Worm (Caenorhabditis elegans): ENCODE measurements around the gene aat-8.

aat-8 gene

DNA sequence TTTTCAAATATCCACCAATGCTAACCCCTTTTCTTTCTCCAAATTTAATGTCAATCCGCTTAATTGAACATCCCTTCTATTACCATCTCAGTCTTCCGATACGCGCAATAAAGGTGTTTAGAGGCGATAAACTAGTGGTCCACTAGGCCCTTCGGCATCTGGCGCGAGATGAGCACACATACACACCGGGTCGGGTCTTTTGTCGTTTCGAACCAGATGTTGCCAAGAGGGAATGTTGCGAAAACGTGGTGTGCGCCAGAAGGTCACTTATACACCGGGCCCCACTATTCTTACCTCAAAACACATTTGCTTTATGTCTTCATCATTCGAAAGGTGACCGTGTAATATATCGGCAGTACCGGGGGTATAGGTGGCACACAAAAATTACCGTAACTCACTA is 20.8 kb downstream of the aat-8 start:
- TF ChIP-seq zip-5 (tag; optimal IDR thresholded peaks at IDR 0.05), result no peak
- TF ChIP-seq hlh-8 (tag; optimal IDR thresholded peaks at IDR 0.05), result peak; percentile 81
- TF ChIP-seq unc-3 (GFP tag; conservative IDR thresholded peaks at IDR 0.05), result no peak
- TF ChIP-seq unc-3 (tag; optimal IDR thresholded peaks at IDR 0.05), result no peak

DNA sequence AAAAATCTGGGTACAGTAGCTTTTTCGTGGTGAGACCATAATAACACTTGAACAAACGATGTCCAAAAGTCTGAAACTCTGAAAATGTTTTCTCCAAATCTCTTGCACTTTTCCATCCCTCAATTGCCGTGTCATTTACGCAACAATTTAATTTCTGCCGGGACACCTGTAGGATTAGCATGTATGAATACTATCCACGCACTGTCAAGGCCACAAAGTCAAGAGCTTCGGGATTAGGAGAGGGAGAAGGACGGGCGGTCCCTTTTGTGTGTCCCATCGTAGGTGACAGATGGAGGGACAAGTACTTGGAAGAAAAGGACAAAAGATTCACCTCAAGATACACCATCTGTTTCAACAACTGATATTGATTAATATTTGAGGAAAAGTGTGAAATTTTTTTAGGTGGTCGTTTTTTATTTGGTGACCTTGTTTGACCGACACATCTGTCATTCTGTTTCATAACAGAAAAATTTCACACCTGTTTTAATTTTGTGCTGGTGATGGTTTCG is 21.8 kb downstream of the aat-8 start:
- TF ChIP-seq pha-4 (tag; optimal IDR thresholded peaks at IDR 0.05) (no peak), ceh-18 (tag; optimal IDR thresholded peaks at IDR 0.05) (no peak), hlh-6 (tag; optimal IDR thresholded peaks at IDR 0.05) (no peak), unc-86 (tag; optimal IDR thresholded peaks at IDR 0.05) (no peak)

DNA sequence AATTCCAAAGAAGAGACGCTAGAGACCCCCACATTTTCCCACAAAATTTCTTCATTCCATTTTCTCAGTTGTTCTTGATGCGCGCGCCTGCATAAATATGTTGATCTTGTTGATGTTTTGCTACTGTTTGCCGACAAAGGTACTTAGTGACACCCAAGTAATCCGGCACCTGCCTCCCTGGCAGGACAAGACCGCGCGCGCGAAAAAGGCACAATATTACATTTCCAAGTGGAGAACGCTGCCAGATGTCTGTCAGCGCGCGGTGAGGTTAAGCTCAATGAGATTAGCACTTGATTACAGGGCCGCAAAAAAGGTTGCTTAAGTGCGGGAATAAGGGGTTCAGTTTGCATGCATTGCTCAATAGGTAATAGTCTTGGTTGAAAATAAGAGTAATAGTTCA is 23.2 kb downstream of the aat-8 start:
- TF ChIP-seq ceh-2 (tag; optimal IDR thresholded peaks at IDR 0.05) (no peak), unc-42 (tag; optimal IDR thresholded peaks at IDR 0.05) (peak; percentile 3), pat-9 (tag; optimal IDR thresholded peaks at IDR 0.05) (no peak)

DNA sequence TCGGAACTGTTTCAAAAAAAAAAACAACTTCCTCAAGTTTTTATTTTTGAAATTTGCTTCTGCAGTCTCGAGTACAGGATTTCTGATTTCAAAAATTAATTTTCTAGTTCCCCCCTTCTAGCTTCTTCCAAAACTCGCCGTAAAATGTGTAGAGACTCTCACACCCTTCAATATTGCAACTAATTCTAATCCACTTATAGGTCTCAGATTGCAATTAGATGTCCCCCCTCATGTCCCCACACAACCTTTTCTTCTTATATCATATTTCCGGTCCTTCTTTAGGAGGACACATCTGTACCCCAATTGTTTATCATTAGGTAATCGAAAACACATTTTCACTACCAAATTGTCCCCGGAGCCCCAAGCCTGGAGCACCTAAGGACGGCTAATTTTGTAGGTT is 24.4 kb downstream of the aat-8 start:
- TF ChIP-seq unc-42 (tag; optimal IDR thresholded peaks at IDR 0.05) (peak; percentile 71), mec-3 (tag; optimal IDR thresholded peaks at IDR 0.05; ENCODE audit: borderline replicate concordance) (no peak)

DNA sequence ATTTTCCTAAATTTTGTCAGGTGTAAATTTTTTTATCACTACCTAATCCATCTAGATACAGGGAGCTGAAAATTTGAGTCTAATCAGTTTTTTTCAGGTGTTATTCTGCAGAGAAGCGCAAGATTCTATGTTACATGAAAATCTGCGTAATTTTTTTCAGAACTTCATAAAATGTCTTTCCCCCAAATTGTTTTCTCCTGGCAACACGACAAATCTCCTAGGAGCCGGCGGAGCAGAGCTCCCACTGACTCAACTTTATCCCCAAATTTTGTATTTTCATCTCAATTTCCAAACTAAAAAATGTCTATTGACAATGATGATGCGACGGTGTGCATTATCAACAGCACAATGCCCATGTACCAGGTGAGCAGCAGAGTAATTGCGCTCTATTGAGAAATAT is 25.4 kb downstream of the aat-8 start, which contains the start of gene F28F9.2:
Gene F28F9.2 (plus strand): TSS at position 301 of the 400 bp plus-strand sequence.
- no peak for TF ChIP-seq syd-9 (tag; optimal IDR thresholded peaks at IDR 0.05)
- no peak for TF ChIP-seq fax-1 (tag; optimal IDR thresholded peaks at IDR 0.05)
- TF ChIP-seq sox-4 (tag; optimal IDR thresholded peaks at IDR 0.05), result no peak
- no peak for TF ChIP-seq K02D7.2 (tag; optimal IDR thresholded peaks at IDR 0.05)
- TF ChIP-seq lin-11 (tag; optimal IDR thresholded peaks at IDR 0.05), result no peak
- no peak for TF ChIP-seq pha-4 (tag; optimal IDR thresholded peaks at IDR 0.05)
- TF ChIP-seq ztf-16 (tag; optimal IDR thresholded peaks at IDR 0.05), result no peak
- no peak for TF ChIP-seq pros-1 (tag; optimal IDR thresholded peaks at IDR 0.05)
- no peak for TF ChIP-seq hlh-15 (tag; optimal IDR thresholded peaks at IDR 0.05)
- no peak for TF ChIP-seq nhr-232 (tag; optimal IDR thresholded peaks at IDR 0.05)
- no peak for TF ChIP-seq ceh-18 (tag; optimal IDR thresholded peaks at IDR 0.05)
- no peak for TF ChIP-seq pax-1 (tag; optimal IDR thresholded peaks at IDR 0.05)
- no peak for TF ChIP-seq pha-2 (tag; optimal IDR thresholded peaks at IDR 0.05)

DNA sequence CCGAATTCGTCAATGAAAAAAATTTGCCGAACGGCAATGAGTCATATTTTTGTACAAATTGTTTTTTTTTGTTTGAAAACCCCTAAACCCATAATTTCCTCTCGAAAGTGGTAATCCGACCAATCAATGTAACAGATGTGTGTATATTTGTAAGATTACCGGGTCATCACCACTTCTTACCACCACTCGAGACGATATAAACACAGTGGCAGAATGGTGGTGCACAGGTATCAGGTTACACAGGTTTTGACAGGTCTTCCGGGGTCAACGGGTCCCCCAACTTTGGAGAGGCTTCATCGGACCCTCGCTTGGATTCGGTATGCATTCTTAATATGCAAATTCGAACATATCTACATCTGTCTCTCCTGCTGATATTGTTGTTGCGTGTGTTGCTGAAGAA is 26.2 kb downstream of the aat-8 start:
- TF ChIP-seq ceh-34 (tag; optimal IDR thresholded peaks at IDR 0.05) (peak; percentile 92), pax-1 (tag; optimal IDR thresholded peaks at IDR 0.05) (no peak)

DNA sequence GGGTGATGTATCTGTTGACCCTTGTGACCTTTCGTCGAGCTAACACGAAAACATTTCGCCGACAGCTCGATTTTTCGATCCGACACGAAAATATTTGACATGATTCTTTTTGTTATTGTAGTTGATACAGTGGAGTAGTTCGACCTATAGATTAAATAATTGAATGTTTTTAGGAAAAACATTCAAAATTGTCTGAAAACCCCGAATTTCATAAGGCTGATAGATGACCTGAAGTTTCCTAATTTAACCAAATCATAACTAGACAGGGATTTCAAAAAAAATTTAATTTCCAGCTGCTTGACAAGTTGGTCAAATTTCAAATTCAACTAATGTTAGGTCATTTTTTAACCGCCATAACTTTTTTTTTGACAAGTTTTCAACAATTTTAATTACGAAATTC is 29.8 kb downstream of the aat-8 start, which contains the start of gene cal-3:
Gene cal-3 (minus strand): TSS at position 101 of the 400 bp plus-strand sequence.
- no peak for TF ChIP-seq lin-11 (tag; optimal IDR thresholded peaks at IDR 0.05)
- TF ChIP-seq ref-2 (tag; optimal IDR thresholded peaks at IDR 0.05), result no peak
- no peak for TF ChIP-seq elt-4 (tag; optimal IDR thresholded peaks at IDR 0.05)
- no peak for TF ChIP-seq K02D7.2 (tag; optimal IDR thresholded peaks at IDR 0.05)
- no peak for TF ChIP-seq sox-4 (tag; optimal IDR thresholded peaks at IDR 0.05)
- TF ChIP-seq nfya-1 (tag; optimal IDR thresholded peaks at IDR 0.05), result no peak
- no peak for TF ChIP-seq pax-1 (tag; optimal IDR thresholded peaks at IDR 0.05)
- TF ChIP-seq hlh-15 (tag; optimal IDR thresholded peaks at IDR 0.05), result no peak
- no peak for TF ChIP-seq ahr-1 (tag; optimal IDR thresholded peaks at IDR 0.05)
- no peak for TF ChIP-seq ceh-18 (tag; optimal IDR thresholded peaks at IDR 0.05)

DNA sequence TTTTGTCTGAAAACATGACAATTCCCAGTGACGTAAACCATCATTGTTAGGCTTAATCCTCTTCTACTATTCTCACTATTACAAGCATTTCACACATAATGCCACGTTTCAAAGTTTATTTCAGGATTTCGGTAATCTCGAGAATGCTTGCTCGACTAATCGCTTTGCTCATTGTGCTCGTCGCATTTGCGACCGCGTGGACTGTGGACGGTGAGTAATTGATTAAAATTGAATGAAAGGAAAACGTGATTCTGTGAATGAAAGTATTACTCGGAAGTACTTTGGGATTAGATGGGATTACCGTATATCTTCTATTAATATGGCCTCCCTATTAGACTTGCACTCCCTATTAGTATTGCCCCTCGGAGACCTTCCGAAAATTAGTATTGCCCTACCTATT is 31.1 kb downstream of the aat-8 start:
- TF ChIP-seq sox-2 (GFP tag; IDR thresholded peaks at IDR 0.05), result no peak
- TF ChIP-seq mec-3 (tag; optimal IDR thresholded peaks at IDR 0.05; ENCODE audit: borderline replicate concordance), result no peak

All from whole organism, late embryonic.